Fruit fly (Drosophila melanogaster) whole organism, embryonic: ENCODE measurements around the gene CG14866.

Experiments
- Aef1 ChIP-seq: fragments of 200-800 bp; sonication (Bioruptor generic); IDR thresholded peaks from 3 replicates; pipeline ENCODE4 v1.3.6; 2022; ENCODE audit warnings: missing biosample characterization, missing genetic modification characterization
- Antp ChIP-seq: fragments of 200-800 bp; sonication (Bioruptor generic); optimal IDR thresholded peaks from 3 replicates; lab custom pipeline; 2016; ENCODE audit warnings: missing biosample characterization, missing genetic modification characterization
- B-H2 ChIP-seq: fragments of 200-800 bp; sonication (Bioruptor generic); optimal IDR thresholded peaks from 2 replicates; lab custom pipeline; 2018; ENCODE audit warnings: missing biosample characterization, mild to moderate bottlenecking, missing genetic modification characterization
- CG10321 ChIP-seq: fragments of 200-800 bp; sonication (Bioruptor generic); IDR thresholded peaks from 2 replicates; pipeline ENCODE4 v1.3.6; 2022; ENCODE audit warnings: missing biosample characterization, missing genetic modification characterization
- CG11085 ChIP-seq: fragments of 200-800 bp; sonication (Bioruptor generic); IDR thresholded peaks from 2 replicates; pipeline ENCODE4 v1.3.6; 2022; ENCODE audit warnings: missing biosample characterization, missing genetic modification characterization
- CG11696 ChIP-seq: fragments of 200-800 bp; sonication (Bioruptor generic); IDR thresholded peaks from 2 replicates; pipeline ENCODE4 v1.3.6; 2022; ENCODE audit warnings: missing biosample characterization, missing genetic modification characterization
- CG1233 ChIP-seq: fragments of 200-800 bp; sonication (Bioruptor generic); optimal IDR thresholded peaks from 4 replicates; lab custom pipeline; 2018; ENCODE audit warnings: missing biosample characterization, mild to moderate bottlenecking, missing genetic modification characterization
- CG14441 ChIP-seq: fragments of 200-800 bp; sonication (Bioruptor generic); IDR thresholded peaks from 2 replicates; pipeline ENCODE4 v1.3.6; 2022; ENCODE audit warnings: missing biosample characterization, missing genetic modification characterization
- CG14667 ChIP-seq: fragments of 200-800 bp; sonication (Bioruptor generic); IDR thresholded peaks from 2 replicates; pipeline ENCODE4 v1.3.6; 2022; ENCODE audit warnings: missing biosample characterization, missing genetic modification characterization
- CG14965 ChIP-seq: fragments of 200-800 bp; sonication (Bioruptor generic); optimal IDR thresholded peaks from 2 replicates; lab custom pipeline; 2016; ENCODE audit warnings: missing biosample characterization, missing genetic modification characterization, borderline replicate concordance
- CG15514 ChIP-seq: fragments of 200-800 bp; sonication (Bioruptor generic); optimal IDR thresholded peaks from 3 replicates; lab custom pipeline; 2017; ENCODE audit warnings: missing biosample characterization, missing genetic modification characterization, mild to moderate bottlenecking, moderate library complexity, missing genetic modification reagents
- CG1832 ChIP-seq: fragments of 200-800 bp; sonication (Bioruptor generic); optimal IDR thresholded peaks from 2 replicates; lab custom pipeline; 2017; ENCODE audit warnings: missing biosample characterization, mild to moderate bottlenecking, missing genetic modification characterization, inconsistent platforms
- CG2202 ChIP-seq: fragments of 200-800 bp; sonication (Bioruptor generic); optimal IDR thresholded peaks from 2 replicates; lab custom pipeline; 2018; ENCODE audit warnings: missing biosample characterization, mild to moderate bottlenecking, missing genetic modification characterization
- CG31441 ChIP-seq: fragments of 200-800 bp; sonication (Bioruptor generic); IDR thresholded peaks from 2 replicates; pipeline ENCODE4 v1.3.6; 2022; ENCODE audit warnings: missing biosample characterization, missing genetic modification characterization
- CG32772 ChIP-seq: fragments of 200-800 bp; sonication (Bioruptor generic); IDR thresholded peaks from 2 replicates; pipeline ENCODE4 v1.3.6; 2022; ENCODE audit warnings: missing biosample characterization, missing genetic modification characterization
- CG4328 ChIP-seq: fragments of 200-800 bp; sonication (Bioruptor generic); optimal IDR thresholded peaks from 3 replicates; lab custom pipeline; 2017; ENCODE audit warnings: missing biosample characterization, missing genetic modification reagents, missing genetic modification characterization
- CG4730 ChIP-seq: fragments of 200-800 bp; sonication (Bioruptor generic); IDR thresholded peaks from 2 replicates; pipeline ENCODE4 v1.3.6; 2022; ENCODE audit warnings: missing biosample characterization, missing genetic modification characterization
- CG7357 ChIP-seq: fragments of 200-800 bp; sonication (Bioruptor generic); IDR thresholded peaks from 3 replicates; pipeline ENCODE4 v1.3.6; 2022; ENCODE audit warnings: missing biosample characterization, missing genetic modification characterization
- CG7963 ChIP-seq: fragments of 200-800 bp; sonication (Bioruptor generic); IDR thresholded peaks from 3 replicates; pipeline ENCODE4 v1.3.6; 2022; ENCODE audit warnings: missing biosample characterization, missing genetic modification characterization; ENCODE audit not compliant: partially characterized antibody
- CG8388 ChIP-seq: fragments of 200-800 bp; sonication (Bioruptor generic); optimal IDR thresholded peaks from 2 replicates; lab custom pipeline; 2019; ENCODE audit warnings: missing biosample characterization, mild to moderate bottlenecking, missing genetic modification characterization, moderate library complexity
- CG8924 ChIP-seq: fragments of 200-800 bp; optimal IDR thresholded peaks from 3 replicates; lab custom pipeline; 2019; ENCODE audit warnings: missing biosample characterization, mild to moderate bottlenecking, missing genetic modification characterization, moderate library complexity
- CHES-1-like ChIP-seq: fragments of 200-800 bp; sonication (Bioruptor generic); optimal IDR thresholded peaks from 2 replicates; lab custom pipeline; 2016; ENCODE audit warnings: missing biosample characterization, missing genetic modification characterization
- Camta ChIP-seq: fragments of 200-800 bp; sonication (Bioruptor generic); optimal IDR thresholded peaks from 2 replicates; lab custom pipeline; 2016; ENCODE audit warnings: missing biosample characterization, missing genetic modification characterization
- Doc2 ChIP-seq: fragments of 200-800 bp; sonication (Bioruptor generic); IDR thresholded peaks from 2 replicates; pipeline ENCODE4 v1.3.6; 2022; ENCODE audit warnings: missing biosample characterization, missing genetic modification characterization
- HLH4C ChIP-seq: fragments of 200-800 bp; sonication (Bioruptor generic); IDR thresholded peaks from 3 replicates; pipeline ENCODE4 v1.3.6; 2022; ENCODE audit warnings: missing biosample characterization, missing genetic modification characterization; ENCODE audit not compliant: partially characterized antibody
- Hey ChIP-seq: fragments of 200-800 bp; sonication (Bioruptor generic); optimal IDR thresholded peaks from 3 replicates; lab custom pipeline; 2018; ENCODE audit warnings: missing biosample characterization, mild to moderate bottlenecking, missing genetic modification characterization
- Hmr ChIP-seq: fragments of 200-800 bp; sonication (Bioruptor generic); optimal IDR thresholded peaks from 3 replicates; lab custom pipeline; 2017; ENCODE audit warnings: mild to moderate bottlenecking, missing biosample characterization, missing genetic modification reagents, missing genetic modification characterization
- Lpt ChIP-seq: fragments of >200 bp; optimal IDR thresholded peaks from 2 replicates; lab custom pipeline; 2018; ENCODE audit warnings: missing biosample characterization, missing genetic modification characterization
- MBD-R2 ChIP-seq: fragments of 200-800 bp; sonication (Bioruptor generic); IDR thresholded peaks from 2 replicates; pipeline ENCODE4 v1.3.6; 2022; ENCODE audit warnings: missing biosample characterization, missing genetic modification characterization
- Neu2 ChIP-seq: fragments of 200-800 bp; sonication (Bioruptor generic); optimal IDR thresholded peaks from 3 replicates; lab custom pipeline; 2016; ENCODE audit warnings: missing biosample characterization, missing genetic modification characterization, borderline replicate concordance
- Nf-YA ChIP-seq: fragments of 200-800 bp; sonication (Bioruptor generic); IDR thresholded peaks from 2 replicates; pipeline ENCODE4 v1.3.6; 2022; ENCODE audit warnings: missing biosample characterization, missing genetic modification characterization
- PHDP ChIP-seq: fragments of 200-800 bp; sonication (Bioruptor generic); optimal IDR thresholded peaks from 3 replicates; lab custom pipeline; 2018; ENCODE audit warnings: missing biosample characterization, mild to moderate bottlenecking, missing genetic modification characterization, moderate library complexity
- Ptx1 ChIP-seq: fragments of 200-800 bp; sonication (Bioruptor generic); IDR thresholded peaks from 2 replicates; pipeline ENCODE4 v1.3.6; 2022; ENCODE audit warnings: missing biosample characterization, missing genetic modification characterization
- bigmax ChIP-seq: fragments of 200-800 bp; sonication (Bioruptor generic); optimal IDR thresholded peaks from 2 replicates; lab custom pipeline; 2018; ENCODE audit warnings: missing biosample characterization, mild to moderate bottlenecking, missing genetic modification characterization
- chm ChIP-seq: fragments of 200-800 bp; sonication (Bioruptor generic); IDR thresholded peaks from 2 replicates; pipeline ENCODE4 v1.3.6; 2022; ENCODE audit warnings: missing biosample characterization, missing genetic modification characterization
- ci ChIP-seq: fragments of 200-800 bp; sonication (Bioruptor generic); IDR thresholded peaks from 3 replicates; pipeline ENCODE4 v1.3.6; 2022; ENCODE audit warnings: missing biosample characterization, missing genetic modification characterization
- dmrt11E ChIP-seq: fragments of 200-800 bp; sonication (Bioruptor generic); optimal IDR thresholded peaks from 3 replicates; lab custom pipeline; 2018; ENCODE audit warnings: missing biosample characterization, mild to moderate bottlenecking, missing genetic modification characterization, moderate library complexity
- fu2 ChIP-seq: fragments of 200-800 bp; sonication (Bioruptor generic); optimal IDR thresholded peaks from 2 replicates; lab custom pipeline; 2016; ENCODE audit warnings: missing biosample characterization, missing genetic modification characterization
- grn ChIP-seq: fragments of 200-800 bp; sonication (Bioruptor generic); optimal IDR thresholded peaks from 3 replicates; lab custom pipeline; 2017; ENCODE audit warnings: missing biosample characterization, missing genetic modification characterization
- insv ChIP-seq, 2 experiments: fragments of 200-800 bp; sonication (Bioruptor generic); optimal IDR thresholded peaks; 3 replicates each; lab custom pipeline; 2016 to 2018; ENCODE audit warnings: missing biosample characterization in 2 of 2, missing genetic modification characterization in 2 of 2
- lbe ChIP-seq: fragments of 200-800 bp; sonication (Bioruptor generic); optimal IDR thresholded peaks from 2 replicates; lab custom pipeline; 2016; ENCODE audit warnings: missing biosample characterization, mild to moderate bottlenecking, missing genetic modification characterization
- luna ChIP-seq: fragments of 200-800 bp; sonication (Bioruptor generic); optimal IDR thresholded peaks from 2 replicates; lab custom pipeline; 2016; ENCODE audit warnings: missing biosample characterization, missing genetic modification characterization
- pfk ChIP-seq: fragments of 200-800 bp; sonication (Bioruptor generic); optimal IDR thresholded peaks from 2 replicates; lab custom pipeline; 2018; ENCODE audit warnings: missing biosample characterization, mild to moderate bottlenecking, missing genetic modification characterization, moderate library complexity
- pho ChIP-seq: fragments of 200-800 bp; sonication (Bioruptor generic); optimal IDR thresholded peaks from 2 replicates; lab custom pipeline; 2016; ENCODE audit warnings: missing biosample characterization, missing genetic modification characterization
- ranshi ChIP-seq: fragments of 200-800 bp; sonication (Bioruptor generic); IDR thresholded peaks from 2 replicates; pipeline ENCODE4 v1.3.6; 2022; ENCODE audit warnings: missing biosample characterization, missing genetic modification characterization
- repo ChIP-seq: fragments of 200-800 bp; sonication (Bioruptor generic); optimal IDR thresholded peaks from 2 replicates; lab custom pipeline; 2016; ENCODE audit warnings: missing biosample characterization, missing genetic modification characterization
- so ChIP-seq: fragments of 200-800 bp; sonication (Bioruptor generic); IDR thresholded peaks from 3 replicates; pipeline ENCODE4 v1.3.6; 2022; ENCODE audit warnings: missing biosample characterization, missing genetic modification characterization
- sob ChIP-seq: fragments of 200-800 bp; sonication (Bioruptor generic); IDR thresholded peaks from 2 replicates; pipeline ENCODE4 v1.3.6; 2022; ENCODE audit warnings: missing biosample characterization, missing genetic modification characterization
- trem ChIP-seq: fragments of 200-800 bp; optimal IDR thresholded peaks from 3 replicates; lab custom pipeline; 2019; ENCODE audit warnings: missing biosample characterization, mild to moderate bottlenecking, missing genetic modification characterization, moderate library complexity
- zfh2 ChIP-seq: fragments of 200-800 bp; sonication (Bioruptor generic); optimal IDR thresholded peaks from 2 replicates; lab custom pipeline; 2016; ENCODE audit warnings: missing biosample characterization, missing genetic modification characterization

The CG14866 gene

DNA sequence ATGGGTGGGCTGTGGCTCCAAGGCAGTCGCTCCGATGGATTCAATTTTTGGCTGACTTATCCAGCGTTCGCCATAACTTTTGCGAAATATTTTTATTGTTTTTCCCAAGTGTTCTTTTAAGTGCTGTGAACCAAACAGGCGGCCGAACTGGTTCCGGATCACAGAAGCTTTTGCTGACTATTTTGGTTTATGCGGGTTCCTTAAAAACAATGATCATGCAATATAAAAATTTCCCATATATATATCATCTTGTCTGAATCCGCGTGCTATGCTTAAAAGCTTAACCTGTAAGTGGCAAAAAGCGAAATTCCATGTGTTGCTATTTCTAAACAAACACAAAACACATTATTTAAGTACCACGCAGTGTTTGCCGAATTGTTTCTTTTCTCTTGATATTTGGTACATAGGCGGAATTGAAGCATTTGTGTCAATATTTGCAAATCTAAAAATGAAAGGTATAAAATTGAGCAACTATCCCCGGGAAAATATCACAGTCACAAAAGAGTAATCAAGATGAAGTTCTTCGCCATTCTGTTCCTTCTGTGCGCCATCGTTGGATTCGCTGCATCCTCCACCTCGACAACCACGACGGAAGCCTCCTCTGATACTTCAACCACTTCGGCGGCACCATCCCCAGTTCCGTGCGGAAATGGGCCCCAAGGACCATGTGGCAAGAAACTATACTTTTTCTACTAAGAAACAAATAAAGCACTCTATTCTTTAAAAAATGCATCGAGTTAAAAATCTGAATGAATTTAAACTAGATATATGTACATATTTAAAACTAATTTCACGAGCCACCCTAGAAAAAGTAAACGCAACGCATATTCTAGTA lies 3.9 kb downstream of the CG14866 start, which contains the start of the genes CG6276 and CG44040 (continued):
- TF ChIP-seq dmrt11E, result no peak
- TF ChIP-seq CG7963, result no peak
- TF ChIP-seq MBD-R2 (GFP tag; lab: Robert Waterston, UW), result peak; percentile 77
- peak; percentile 50 for TF ChIP-seq Camta
- TF ChIP-seq luna (GFP tag; lab: Kevin White, UChicago), result peak; percentile 34
- peak; percentile 32 for TF ChIP-seq CG8388 (GFP tag; lab: Kevin White, UChicago)
- peak; percentile 41 for TF ChIP-seq CG1233 (GFP tag; lab: Kevin White, UChicago)
- no peak for TF ChIP-seq CG2202
- TF ChIP-seq repo (GFP tag; lab: Kevin White, UChicago), result no peak
- TF ChIP-seq Antp, result peak; percentile 32
- no peak for TF ChIP-seq CG10321 (GFP tag; lab: Robert Waterston, UW)
- TF ChIP-seq zfh2 (GFP tag; lab: Kevin White, UChicago), result peak; percentile 55
- TF ChIP-seq Doc2 (GFP tag; lab: Robert Waterston, UW), result no peak
- TF ChIP-seq Neu2, result no peak
- TF ChIP-seq chm (GFP tag; lab: Robert Waterston, UW), result no peak
- no peak for TF ChIP-seq CG4328 (GFP tag; lab: Kevin White, UChicago)
- TF ChIP-seq CG14965, result no peak
- TF ChIP-seq CG15514 (GFP tag; lab: Kevin White, UChicago), result peak; percentile 99
- TF ChIP-seq pho (GFP tag; lab: Kevin White, UChicago), result peak; percentile 69
- no peak for TF ChIP-seq CG11085
- no peak for TF ChIP-seq CG7357 (GFP tag; lab: Robert Waterston, UW)
- TF ChIP-seq CG31441, result peak; percentile 39
- TF ChIP-seq Hmr (GFP tag; lab: Kevin White, UChicago), result peak; percentile 64
- TF ChIP-seq PHDP (tag; lab: Kevin White, UChicago), result peak; percentile 27
- TF ChIP-seq Ptx1, result peak; percentile 40; the same call in 1 of the 2 replicates
- peak; percentile 45 for TF ChIP-seq B-H2 (GFP tag; lab: Kevin White, UChicago)
- TF ChIP-seq CG1832 (GFP tag; lab: Kevin White, UChicago), result no peak
- TF ChIP-seq insv (GFP tag; optimal IDR thresholded peaks at IDR 0.05; lab: Kevin White, UChicago), result peak in 1 of 2 experiments; percentile 3
- TF ChIP-seq grn, result no peak
- TF ChIP-seq sob (GFP tag; lab: Robert Waterston, UW), result peak; percentile 56
- TF ChIP-seq Hey (tag; lab: Kevin White, UChicago), result no peak
- TF ChIP-seq ci (GFP tag; lab: Robert Waterston, UW), result peak; percentile 62; the same call in 2 of the 3 replicates
- TF ChIP-seq bigmax (GFP tag; lab: Kevin White, UChicago), result no peak
- no peak for TF ChIP-seq Aef1 (GFP tag; lab: Robert Waterston, UW)
- no peak for TF ChIP-seq CG4730 (GFP tag; lab: Robert Waterston, UW)
- peak; percentile 63 for TF ChIP-seq lbe
- TF ChIP-seq pfk (GFP tag; lab: Kevin White, UChicago), result no peak
- no peak for TF ChIP-seq HLH4C (GFP tag; lab: Robert Waterston, UW)
- no peak for TF ChIP-seq Nf-YA (GFP tag; lab: Robert Waterston, UW)
- TF ChIP-seq ranshi (GFP tag; lab: Robert Waterston, UW), result peak; percentile 58
- TF ChIP-seq CG14667, result no peak
- TF ChIP-seq CG11696, result peak; percentile 11; the same call in 1 of the 2 replicates
- TF ChIP-seq CG8924 (tag; lab: Kevin White, UChicago), result peak; percentile 41
- peak; percentile 30 for TF ChIP-seq CHES-1-like
- peak; percentile 59 for TF ChIP-seq CG14441 (GFP tag; lab: Robert Waterston, UW)
- TF ChIP-seq so (GFP tag; lab: Robert Waterston, UW), result no peak
- peak; percentile 24; the same call in 1 of the 2 replicates for TF ChIP-seq CG32772 (GFP tag; lab: Robert Waterston, UW)
- peak; percentile 27 for TF ChIP-seq trem (tag; lab: Kevin White, UChicago)
- TF ChIP-seq fu2 (GFP tag; lab: Kevin White, UChicago), result no peak
- no peak for TF ChIP-seq Lpt (GFP tag; lab: Kevin White, UChicago)
